Fruit fly (Drosophila melanogaster): Measurements from ENCODE around the gene CG11837.

- TF ChIP-seq Hr96 (GFP tag; optimal IDR thresholded peaks at IDR 0.05) (no peak), tj (GFP tag; optimal IDR thresholded peaks at IDR 0.05) (no peak), CG12768 (GFP tag; optimal IDR thresholded peaks at IDR 0.05) (no peak), Clk (GFP tag; optimal IDR thresholded peaks at IDR 0.05) (no peak)
Measured at dm6 chr3R:29059385-29059784, 10.1 kb downstream of the CG11837 start.
